Worm (Caenorhabditis elegans) whole organism, L1 larva: Measurements from ENCODE around the gene athp-1.
A peak's percentile ranks its signal among the peaks of the same experiment; 100 is the strongest.

ENCODE experiments used
- C34B4.2 ChIP-seq: sonication (generic microtip); optimal IDR thresholded peaks from 2 replicates; lab custom pipeline; 2017; ENCODE audit warnings: mild to moderate bottlenecking, missing genetic modification characterization, missing compliant biosample characterization
- F16B12.6 ChIP-seq: fragments of 150-350 bp; optimal IDR thresholded peaks from 2 replicates; lab custom pipeline; 2014; ENCODE audit warnings: missing biosample characterization, missing genetic modification characterization
- Y116A8C.19 ChIP-seq: sonication (generic microtip); optimal IDR thresholded peaks from 2 replicates; lab custom pipeline; 2016; ENCODE audit warnings: missing compliant biosample characterization, missing genetic modification characterization, borderline replicate concordance
- aly-2 ChIP-seq: fragments of 150-350 bp; optimal IDR thresholded peaks from 2 replicates; lab custom pipeline; 2014; ENCODE audit warnings: missing biosample characterization, missing genetic modification characterization
- ama-1 ChIP-seq: fragments of 150-350 bp; optimal IDR thresholded peaks from 2 replicates; lab custom pipeline; 2014
- blmp-1 ChIP-seq: fragments of 150-350 bp; optimal IDR thresholded peaks from 2 replicates; lab custom pipeline; 2014; ENCODE audit warnings: missing biosample characterization, missing genetic modification characterization
- ceh-8 ChIP-seq: fragments of 200-800 bp; sonication (Bioruptor generic); optimal IDR thresholded peaks from 2 replicates; lab custom pipeline; 2018; ENCODE audit warnings: mild to moderate bottlenecking, missing genetic modification characterization, moderate library complexity, missing compliant biosample characterization
- ceh-82 ChIP-seq, 3 experiments: fragments of 150-350 bp in 1 of 3; sonication (generic microtip) in 2 of 3; optimal IDR thresholded peaks; 2 replicates each; lab custom pipeline; 2014 to 2017; ENCODE audit warnings: missing biosample characterization in 3 of 3, missing genetic modification characterization in 3 of 3
- ceh-90 ChIP-seq: sonication (generic microtip); optimal IDR thresholded peaks from 2 replicates; lab custom pipeline; 2016; ENCODE audit warnings: missing genetic modification characterization, missing compliant biosample characterization
- dpl-1 ChIP-seq, 3 experiments: fragments of 150-350 bp in 2 of 3; sonication (generic microtip) in 1 of 3; optimal IDR thresholded peaks; 2 replicates each; lab custom pipeline; 2014 to 2017; ENCODE audit warnings: missing biosample characterization in 3 of 3, missing genetic modification characterization in 3 of 3, missing genetic modification reagents in 3 of 3
- efl-1 ChIP-seq, 4 experiments: fragments of 150-350 bp; optimal IDR thresholded peaks in 3 of 4; peaks in 1 of 4; 1 replicate in 1 of 4; 2 replicates in 3 of 4; lab custom pipeline; 2014; ENCODE audit warnings: missing biosample characterization in 2 of 4, missing genetic modification characterization in 2 of 4, missing genetic modification reagents in 2 of 4
- egl-13 ChIP-seq: sonication (generic microtip); optimal IDR thresholded peaks from 2 replicates; lab custom pipeline; 2016; ENCODE audit warnings: missing genotype, missing genetic modification reagents, missing genetic modification characterization, missing compliant biosample characterization
- egl-27 ChIP-seq, 2 experiments: fragments of 150-350 bp in 1 of 2; sonication (generic microtip); optimal IDR thresholded peaks; 3 replicates each; lab custom pipeline; 2017 to 2018; ENCODE audit warnings: missing biosample characterization in 2 of 2, missing genetic modification characterization in 2 of 2, missing genetic modification reagents in 2 of 2
- elt-2 ChIP-seq: sonication (generic microtip); optimal IDR thresholded peaks from 2 replicates; lab custom pipeline; 2016; ENCODE audit warnings: missing genetic modification characterization, mild to moderate bottlenecking, inconsistent platforms, missing compliant biosample characterization, missing genetic modification reagents
- elt-3 ChIP-seq, 6 experiments: fragments of 150-350 bp in 1 of 6; sonication (generic microtip); optimal IDR thresholded peaks; 2 replicates each; lab custom pipeline; 2017 to 2018; ENCODE audit warnings: missing biosample characterization in 6 of 6, missing genetic modification characterization in 6 of 6, inconsistent platforms in 1 of 6
- ets-5 ChIP-seq: fragments of 200-800 bp; sonication (Bioruptor generic); IDR thresholded peaks from 2 replicates; pipeline ENCODE4 v1.3.6; 2022; ENCODE audit warnings: missing genetic modification characterization, missing compliant biosample characterization
- fkh-8 ChIP-seq: sonication (generic microtip); optimal IDR thresholded peaks from 2 replicates; lab custom pipeline; 2016; ENCODE audit warnings: mild to moderate bottlenecking, missing genetic modification characterization, missing compliant biosample characterization
- fos-1 ChIP-seq: fragments of 150-350 bp; optimal IDR thresholded peaks from 2 replicates; lab custom pipeline; 2014; ENCODE audit warnings: missing biosample characterization, missing genetic modification characterization
- hlh-17 ChIP-seq: fragments of 200-800 bp; sonication (Bioruptor generic); optimal IDR thresholded peaks from 2 replicates; lab custom pipeline; 2018; ENCODE audit warnings: missing genetic modification characterization, mild to moderate bottlenecking, missing compliant biosample characterization, moderate library complexity, borderline replicate concordance
- hlh-4 ChIP-seq: sonication (generic microtip); optimal IDR thresholded peaks from 2 replicates; lab custom pipeline; 2016; ENCODE audit warnings: mild to moderate bottlenecking, missing genetic modification characterization, missing compliant biosample characterization
- hpl-2 ChIP-seq: fragments of 150-350 bp; optimal IDR thresholded peaks from 2 replicates; lab custom pipeline; 2014; ENCODE audit warnings: missing biosample characterization, missing genetic modification reagents, missing genetic modification characterization
- irx-1 ChIP-seq: sonication (generic microtip); optimal IDR thresholded peaks from 2 replicates; lab custom pipeline; 2016; ENCODE audit warnings: missing genetic modification characterization, missing compliant biosample characterization
- isw-1 ChIP-seq: fragments of 200-800 bp; sonication (Bioruptor generic); IDR thresholded peaks from 2 replicates; pipeline ENCODE4 v1.3.6; 2022; ENCODE audit warnings: missing genetic modification characterization, missing compliant biosample characterization
- lin-15B ChIP-seq: fragments of 150-350 bp; sonication (generic microtip); optimal IDR thresholded peaks from 3 replicates; lab custom pipeline; 2014; ENCODE audit warnings: missing biosample characterization, missing genetic modification characterization
- lin-35 ChIP-seq, 2 experiments: fragments of 150-350 bp; optimal IDR thresholded peaks; 2 replicates each; lab custom pipeline; 2014; ENCODE audit warnings: missing biosample characterization in 2 of 2, missing genetic modification characterization in 2 of 2, missing genetic modification reagents in 2 of 2
- lin-39 ChIP-seq: fragments of 150-350 bp; optimal IDR thresholded peaks from 2 replicates; lab custom pipeline; 2014; ENCODE audit warnings: missing biosample characterization, missing genetic modification reagents, missing genetic modification characterization
- lir-3 ChIP-seq: sonication (generic microtip); optimal IDR thresholded peaks from 2 replicates; lab custom pipeline; 2016; ENCODE audit warnings: mild to moderate bottlenecking, missing genetic modification characterization, moderate library complexity, missing compliant biosample characterization; ENCODE audit not compliant: poor library complexity
- mdl-1 ChIP-seq, 2 experiments: fragments of 150-350 bp; optimal IDR thresholded peaks; 2 replicates each; lab custom pipeline; 2014 to 2017; ENCODE audit warnings: missing biosample characterization in 2 of 2, missing genetic modification characterization in 2 of 2, inconsistent platforms in 1 of 2
- nhr-11 ChIP-seq: fragments of 150-350 bp; optimal IDR thresholded peaks from 2 replicates; lab custom pipeline; 2014; ENCODE audit warnings: missing biosample characterization, missing genetic modification characterization
- nhr-19 ChIP-seq: fragments of 200-800 bp; sonication (Bioruptor generic); conservative IDR thresholded peaks from 2 replicates; pipeline ENCODE4 v1.3.6; 2022; ENCODE audit warnings: missing genetic modification characterization, missing compliant biosample characterization
- nhr-20 ChIP-seq: sonication (generic microtip); optimal IDR thresholded peaks from 2 replicates; lab custom pipeline; 2016; ENCODE audit warnings: mild to moderate bottlenecking, missing genetic modification characterization, missing compliant biosample characterization
- nhr-237 ChIP-seq: fragments of 150-350 bp; optimal IDR thresholded peaks from 2 replicates; lab custom pipeline; 2014; ENCODE audit warnings: missing biosample characterization, missing genetic modification characterization
- nhr-28 ChIP-seq: fragments of 150-350 bp; optimal IDR thresholded peaks from 2 replicates; lab custom pipeline; 2014; ENCODE audit warnings: missing biosample characterization, missing genetic modification characterization
- nhr-47 ChIP-seq: sonication (generic microtip); optimal IDR thresholded peaks from 2 replicates; lab custom pipeline; 2016; ENCODE audit warnings: mild to moderate bottlenecking, missing genetic modification characterization, moderate library complexity, missing compliant biosample characterization
- nhr-71 ChIP-seq: sonication (generic microtip); optimal IDR thresholded peaks from 2 replicates; lab custom pipeline; 2016; ENCODE audit warnings: mild to moderate bottlenecking, missing genetic modification characterization, moderate library complexity, missing compliant biosample characterization
- nhr-77 ChIP-seq: fragments of 150-350 bp; optimal IDR thresholded peaks from 2 replicates; lab custom pipeline; 2014; ENCODE audit warnings: missing biosample characterization, missing genetic modification characterization
- nhr-85 ChIP-seq: sonication (generic microtip); peaks from one replicate; lab custom pipeline; 2016; ENCODE audit warnings: missing genetic modification characterization, inconsistent platforms, missing compliant biosample characterization
- pag-3 ChIP-seq: sonication (generic microtip); optimal IDR thresholded peaks from 2 replicates; lab custom pipeline; 2017; ENCODE audit warnings: missing genetic modification characterization, mild to moderate bottlenecking, missing compliant biosample characterization, antibody characterized with exemption, borderline replicate concordance; ENCODE audit not compliant: insufficient read depth
- pqm-1 ChIP-seq: sonication (generic microtip); optimal IDR thresholded peaks from 3 replicates; lab custom pipeline; 2017; ENCODE audit warnings: missing biosample characterization, missing genetic modification characterization
- sptf-1 ChIP-seq: fragments of 150-350 bp; optimal IDR thresholded peaks from 2 replicates; lab custom pipeline; 2014; ENCODE audit warnings: missing biosample characterization, missing genetic modification characterization
- tbx-2 ChIP-seq: sonication (generic microtip); optimal IDR thresholded peaks from 2 replicates; lab custom pipeline; 2016; ENCODE audit warnings: missing genetic modification characterization, missing compliant biosample characterization
- unc-130 ChIP-seq: fragments of 150-350 bp; optimal IDR thresholded peaks from 2 replicates; lab custom pipeline; 2017; ENCODE audit warnings: missing biosample characterization, missing genetic modification characterization, inconsistent platforms
- unc-62 ChIP-seq: fragments of 150-350 bp; optimal IDR thresholded peaks from 2 replicates; lab custom pipeline; 2014; ENCODE audit warnings: missing biosample characterization, missing genetic modification reagents, missing genetic modification characterization
- unc-86 ChIP-seq: sonication (generic microtip); optimal IDR thresholded peaks from 2 replicates; lab custom pipeline; 2016; ENCODE audit warnings: missing genetic modification characterization, missing compliant biosample characterization
- unc-98 ChIP-seq: fragments of 200-800 bp; sonication (Bioruptor generic); IDR thresholded peaks from 2 replicates; pipeline ENCODE4 v1.3.6; 2022; ENCODE audit warnings: missing genetic modification characterization, missing compliant biosample characterization
- vab-15 ChIP-seq: sonication (generic microtip); optimal IDR thresholded peaks from 2 replicates; lab custom pipeline; 2017; ENCODE audit warnings: missing genotype, mild to moderate bottlenecking, missing genetic modification characterization, missing compliant biosample characterization
- xbp-1 ChIP-seq: sonication (generic microtip); optimal IDR thresholded peaks from 2 replicates; lab custom pipeline; 2016; ENCODE audit warnings: missing genetic modification characterization, missing compliant biosample characterization
- zag-1 ChIP-seq: fragments of 150-350 bp; optimal IDR thresholded peaks from 2 replicates; lab custom pipeline; 2014; ENCODE audit warnings: missing biosample characterization, missing genetic modification characterization
- zip-4 ChIP-seq: fragments of 200-800 bp; sonication (Bioruptor generic); optimal IDR thresholded peaks from 2 replicates; lab custom pipeline; 2018; ENCODE audit warnings: mild to moderate bottlenecking, missing genetic modification characterization, moderate library complexity, missing compliant biosample characterization
- ztf-11 ChIP-seq, 2 experiments: sonication (generic microtip); optimal IDR thresholded peaks; 2 replicates each; lab custom pipeline; 2016 to 2017; ENCODE audit warnings: missing genetic modification characterization in 2 of 2, missing biosample characterization in 1 of 2, missing compliant biosample characterization in 1 of 2
- ztf-4 ChIP-seq: fragments of 150-350 bp; optimal IDR thresholded peaks from 2 replicates; lab custom pipeline; 2014; ENCODE audit warnings: missing biosample characterization, missing genetic modification characterization

Gene athp-1

ce11 chrIII:10848858-10849257 is 32.7 kb upstream of the athp-1 start, which contains the start of the genes fbxb-85 and hex-3:
Gene fbxb-85, minus strand, starts transcription at chrIII:10848963.
Gene hex-3, plus strand, starts transcription at chrIII:10849222.
- peak; percentile 98 for TF ChIP-seq nhr-47 (tag; lab: Kevin White, UChicago)
- TF ChIP-seq lin-39, result peak; percentile 94
- peak; percentile 84 for TF ChIP-seq elt-2
- TF ChIP-seq hpl-2 (GFP tag; lab: Kevin White, UChicago), result peak; percentile 78
- TF ChIP-seq ama-1 (lab: Kevin White, UChicago), result peak; percentile 72
- TF ChIP-seq nhr-11 (tag; lab: Kevin White, UChicago), result peak; percentile 89
- TF ChIP-seq ceh-90 (tag; lab: Kevin White, UChicago), result peak; percentile 50
- TF ChIP-seq aly-2 (tag; lab: Kevin White, UChicago), result peak; percentile 94
- peak; percentile 92 to 96 (median 93) for TF ChIP-seq dpl-1 (GFP tag; optimal IDR thresholded peaks at IDR 0.05; lab: Kevin White, UChicago)
- peak; percentile 97 for TF ChIP-seq unc-130 (tag; lab: Kevin White, UChicago)
- TF ChIP-seq nhr-237 (tag; lab: Kevin White, UChicago), result peak; percentile 81
- peak; percentile 90 for TF ChIP-seq nhr-77
- peak; percentile 37 to 70 for TF ChIP-seq egl-27 (tag; optimal IDR thresholded peaks at IDR 0.05; lab: Kevin White, UChicago)
- TF ChIP-seq mdl-1 (tag; optimal IDR thresholded peaks at IDR 0.05; lab: Kevin White, UChicago), result peak in 1 of 2 experiments; percentile 86
- peak; percentile 94 for TF ChIP-seq nhr-19 (GFP tag; lab: Robert Waterston, UW)
- peak; percentile 94 for TF ChIP-seq isw-1 (GFP tag; lab: Robert Waterston, UW)
- TF ChIP-seq pag-3, result peak; percentile 9
- peak; percentile 97 for TF ChIP-seq xbp-1 (tag; lab: Kevin White, UChicago)
- TF ChIP-seq blmp-1 (tag; lab: Kevin White, UChicago), result peak; percentile 81
- TF ChIP-seq lin-35 (GFP tag; optimal IDR thresholded peaks at IDR 0.05; lab: Kevin White, UChicago), result peak; percentile 90 to 96
- TF ChIP-seq lin-15B (tag; lab: Kevin White, UChicago), result peak; percentile 90
- TF ChIP-seq irx-1, result peak; percentile 95
- peak; percentile 92 for TF ChIP-seq zag-1
- peak; percentile 92 for TF ChIP-seq egl-13 (tag; lab: Kevin White, UChicago)
- peak; percentile 98 for TF ChIP-seq ceh-8 (GFP tag; lab: Kevin White, UChicago)
- peak; percentile 95 for TF ChIP-seq nhr-20 (tag; lab: Kevin White, UChicago)
- TF ChIP-seq ceh-82 (tag; optimal IDR thresholded peaks at IDR 0.05; lab: Kevin White, UChicago), result peak; percentile 95 to 96 (median 96)
- TF ChIP-seq ztf-4 (tag; lab: Kevin White, UChicago), result peak; percentile 84
- TF ChIP-seq unc-86 (tag; lab: Kevin White, UChicago), result peak; percentile 96
- TF ChIP-seq ztf-11 (tag; optimal IDR thresholded peaks at IDR 0.05; lab: Kevin White, UChicago), result peak in 1 of 2 experiments; percentile 90
- no peak for TF ChIP-seq sptf-1
- TF ChIP-seq ets-5, result 0 out of 2 replicates have a peak, but pooled peaks have one; percentile 80
- TF ChIP-seq pqm-1 (tag; lab: Kevin White, UChicago), result no peak
- TF ChIP-seq unc-62, result peak; percentile 5
- TF ChIP-seq Y116A8C.19 (tag; lab: Kevin White, UChicago), result peak; percentile 55
- TF ChIP-seq tbx-2, result peak; percentile 98
- TF ChIP-seq fos-1, result peak; percentile 94
- TF ChIP-seq nhr-85 (tag; lab: Kevin White, UChicago), result peak; percentile 97
- peak; percentile 91 to 96 for TF ChIP-seq efl-1 (optimal IDR thresholded peaks at IDR 0.05; lab: Kevin White, UChicago)
- TF ChIP-seq efl-1 (GFP tag; optimal IDR thresholded peaks at IDR 0.05 in 1 of 2; lab: Kevin White, UChicago), result peak; percentile 90 to 99
- no peak for TF ChIP-seq hlh-4 (tag; lab: Kevin White, UChicago)
- peak in 4 of 6 experiments; percentile 10 to 92 (median 72) for TF ChIP-seq elt-3 (tag; optimal IDR thresholded peaks at IDR 0.05; lab: Kevin White, UChicago)
- peak; percentile 94 for TF ChIP-seq fkh-8
- peak; percentile 87 for TF ChIP-seq zip-4 (GFP tag; lab: Kevin White, UChicago)
- TF ChIP-seq vab-15, result peak; percentile 29
- peak; percentile 75 for TF ChIP-seq F16B12.6 (tag; lab: Kevin White, UChicago)
- no peak for TF ChIP-seq nhr-28 (tag; lab: Kevin White, UChicago)
- no peak for TF ChIP-seq hlh-17 (GFP tag; lab: Kevin White, UChicago)
- peak; percentile 89 for TF ChIP-seq lir-3
- TF ChIP-seq unc-98 (GFP tag; lab: Robert Waterston, UW), result 0 out of 2 replicates have a peak, but pooled peaks have one; percentile 32
- peak; percentile 97 for TF ChIP-seq nhr-71 (tag; lab: Kevin White, UChicago)
- peak; percentile 66 for TF ChIP-seq C34B4.2
